Fruit fly (Drosophila melanogaster): ENCODE measurements around the gene CG15473.

CG15473 gene

DNA sequence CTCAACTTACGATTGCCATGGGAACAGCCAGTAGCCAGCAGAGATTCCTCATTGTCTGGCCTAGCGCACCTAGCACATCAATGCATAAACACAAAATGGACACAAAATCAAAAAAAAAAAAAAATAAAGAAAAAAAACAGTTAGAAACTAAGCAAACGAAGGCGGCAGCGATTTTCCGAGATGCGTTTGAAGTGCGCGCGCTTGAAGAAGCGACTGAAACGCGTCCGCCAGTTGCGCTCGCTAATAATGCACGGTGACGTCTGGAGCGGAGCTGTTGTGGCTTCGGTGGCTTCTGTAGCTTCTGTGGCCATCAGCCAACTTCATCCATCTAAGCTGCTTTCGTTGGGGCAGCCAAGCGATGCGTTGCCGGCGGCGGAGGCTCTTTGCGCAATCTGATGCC lies at the start of gene CG15473:
TSS of gene CG15473 (minus strand) at position 101 of the 400 bp plus-strand sequence.
- no peak for TF ChIP-seq CG11294 (GFP tag; IDR thresholded peaks at IDR 0.05)
- no peak for TF ChIP-seq Sox14 (GFP tag; optimal IDR thresholded peaks at IDR 0.05)
- TF ChIP-seq lz (GFP tag; optimal IDR thresholded peaks at IDR 0.05): no peak
- TF ChIP-seq spab (GFP tag; optimal IDR thresholded peaks at IDR 0.05): no peak
- TF ChIP-seq Sox102F (GFP tag; optimal IDR thresholded peaks at IDR 0.05): no peak
- TF ChIP-seq CG10669 (GFP tag; optimal IDR thresholded peaks at IDR 0.05): no peak
- no peak for TF ChIP-seq CG8119 (GFP tag; IDR thresholded peaks at IDR 0.05)
- no peak for TF ChIP-seq CG10631 (GFP tag; optimal IDR thresholded peaks at IDR 0.05)
- no peak for TF ChIP-seq Gug (GFP tag; IDR thresholded peaks at IDR 0.05)

DNA sequence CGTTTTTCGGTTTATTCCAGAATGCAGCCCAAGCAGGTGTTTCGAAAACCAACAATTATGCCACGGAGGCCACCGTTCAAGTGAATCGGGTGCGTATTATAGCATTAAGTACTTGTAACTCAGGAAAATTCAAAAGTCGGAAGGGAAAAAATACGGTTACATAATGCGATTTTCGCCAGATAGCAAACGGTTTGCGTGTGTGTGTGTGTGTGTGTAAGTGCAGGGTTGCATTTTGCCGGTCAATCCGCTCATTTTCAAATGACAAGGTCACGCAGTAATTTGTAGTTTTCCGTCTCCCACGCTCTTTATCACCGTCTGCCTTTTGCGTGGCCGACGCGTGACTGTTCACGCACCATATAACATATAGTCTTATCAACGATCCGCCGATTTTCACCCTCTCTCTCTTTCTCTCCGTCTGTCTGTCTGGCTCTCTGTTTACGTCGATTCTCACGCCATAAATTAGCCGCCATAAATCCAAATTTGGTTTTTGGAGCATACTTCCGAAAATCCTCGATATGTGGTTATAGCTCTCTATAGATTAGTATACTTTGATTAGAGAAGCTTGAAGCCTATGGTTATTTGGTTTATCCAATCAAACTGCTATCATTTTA lies 48.6 kb upstream of the CG15473 start:
- no peak for TF ChIP-seq Gug (GFP tag; IDR thresholded peaks at IDR 0.05)
- TF ChIP-seq Hr39 (GFP tag; optimal IDR thresholded peaks at IDR 0.05): peak; percentile 42
- TF ChIP-seq vri (GFP tag; optimal IDR thresholded peaks at IDR 0.05): peak; percentile 79
- TF ChIP-seq Eip78C (GFP tag): peak; percentile 61

DNA sequence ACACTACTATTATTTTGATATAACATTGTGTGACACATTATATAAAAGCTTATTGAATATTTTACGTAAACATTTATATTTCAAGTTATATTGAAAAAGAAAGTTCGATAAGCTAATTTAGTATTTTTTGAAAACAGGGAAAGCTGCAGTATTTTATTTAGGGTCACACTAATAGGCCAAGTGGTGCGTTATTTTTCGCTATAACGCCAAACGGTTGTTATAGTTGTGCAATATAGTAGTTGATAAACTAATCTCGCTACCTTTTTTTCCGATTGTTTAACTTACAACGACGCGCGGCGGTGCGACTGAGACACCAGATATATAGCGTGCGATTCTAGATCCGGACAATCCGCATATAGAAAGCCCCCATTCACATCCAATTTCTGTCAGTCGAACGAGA lies 47.8 kb upstream of the CG15473 start, which contains the start of gene Pdha:
TSS of gene Pdha (plus strand) at position 167 of the 400 bp plus-strand sequence.
- peak; percentile 24 for TF ChIP-seq vri (GFP tag; optimal IDR thresholded peaks at IDR 0.05)
- no peak for TF ChIP-seq CG16779 (tag; optimal IDR thresholded peaks at IDR 0.05)
- no peak for TF ChIP-seq CG8632 (GFP tag; optimal IDR thresholded peaks at IDR 0.05)
- TF ChIP-seq dsx (GFP tag; optimal IDR thresholded peaks at IDR 0.05; ENCODE audit: poor library complexity, severe bottlenecking): peak; percentile 13
- TF ChIP-seq salr (GFP tag; optimal IDR thresholded peaks at IDR 0.05): no peak
- no peak for TF ChIP-seq CG32006 (GFP tag; optimal IDR thresholded peaks at IDR 0.05)
- TF ChIP-seq fd59A (GFP tag; optimal IDR thresholded peaks at IDR 0.05): no peak
- no peak for TF ChIP-seq achi (GFP tag; optimal IDR thresholded peaks at IDR 0.05)
- no peak for TF ChIP-seq Ets21C (GFP tag; optimal IDR thresholded peaks at IDR 0.05)
- peak; percentile 30 for TF ChIP-seq svp (GFP tag)

DNA sequence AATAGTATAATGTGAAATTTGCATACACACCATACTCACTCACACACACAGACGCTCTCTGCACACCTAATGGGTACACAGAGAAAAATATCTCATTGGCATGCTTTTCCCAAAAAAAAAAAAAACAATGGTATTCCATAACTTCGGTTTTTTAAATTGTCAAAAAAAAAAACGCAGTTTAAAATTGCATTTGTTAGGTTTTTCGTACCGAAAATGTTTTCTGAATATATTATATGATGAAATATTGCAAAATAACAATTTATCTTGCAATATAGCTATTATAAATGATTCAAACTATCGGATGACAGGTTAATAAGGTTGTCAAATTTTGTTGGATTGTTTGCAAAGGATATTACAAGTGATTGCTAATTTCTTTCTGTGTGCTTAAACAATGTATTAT lies 45.5 kb upstream of the CG15473 start:
- peak; percentile 6 for TF ChIP-seq pdm3 (GFP tag; optimal IDR thresholded peaks at IDR 0.05)
- no peak for TF ChIP-seq CG8319 (GFP tag; optimal IDR thresholded peaks at IDR 0.05)
- TF ChIP-seq CG3919 (GFP tag; optimal IDR thresholded peaks at IDR 0.05): peak; percentile 19
- peak; percentile 3 for TF ChIP-seq OdsH (GFP tag; optimal IDR thresholded peaks at IDR 0.05)
- TF ChIP-seq CG34406 (GFP tag; optimal IDR thresholded peaks at IDR 0.05): peak; percentile 12
- TF ChIP-seq cyc (GFP tag; optimal IDR thresholded peaks at IDR 0.05): peak; percentile 20
- TF ChIP-seq CG6808 (GFP tag; optimal IDR thresholded peaks at IDR 0.05): no peak
- peak; percentile 47 for TF ChIP-seq Eip75B (GFP tag; optimal IDR thresholded peaks at IDR 0.05)
- peak; percentile 17 for TF ChIP-seq lz (GFP tag; optimal IDR thresholded peaks at IDR 0.05)
- TF ChIP-seq topi (GFP tag; optimal IDR thresholded peaks at IDR 0.05): no peak
- TF ChIP-seq dac (GFP tag; optimal IDR thresholded peaks at IDR 0.05): no peak
- TF ChIP-seq CG11762 (GFP tag; optimal IDR thresholded peaks at IDR 0.05; ENCODE audit: insufficient read depth): no peak
- peak; percentile 29 for TF ChIP-seq esn (GFP tag; optimal IDR thresholded peaks at IDR 0.05)
- TF ChIP-seq spab (GFP tag; optimal IDR thresholded peaks at IDR 0.05): no peak
- TF ChIP-seq Met (GFP tag; optimal IDR thresholded peaks at IDR 0.05): peak; percentile 24
- TF ChIP-seq Hr39 (GFP tag; optimal IDR thresholded peaks at IDR 0.05): peak; percentile 17
- TF ChIP-seq CG32006 (GFP tag; optimal IDR thresholded peaks at IDR 0.05): peak; percentile 23
- no peak for TF ChIP-seq CG31627 (GFP tag; optimal IDR thresholded peaks at IDR 0.05)
- TF ChIP-seq Hr4 (GFP tag; optimal IDR thresholded peaks at IDR 0.05): no peak
- TF ChIP-seq fkh (GFP tag; optimal IDR thresholded peaks at IDR 0.05): no peak
- peak; percentile 16 for TF ChIP-seq achi (GFP tag; optimal IDR thresholded peaks at IDR 0.05)
- peak; percentile 65 for TF ChIP-seq Eip78C (GFP tag)
- no peak for TF ChIP-seq Blimp-1 (GFP tag; optimal IDR thresholded peaks at IDR 0.05)
- TF ChIP-seq CG6792 (GFP tag; optimal IDR thresholded peaks at IDR 0.05): peak; percentile 18
- peak; percentile 30 for TF ChIP-seq Smox (GFP tag; optimal IDR thresholded peaks at IDR 0.05)
- peak; percentile 19 for TF ChIP-seq acj6 (GFP tag; optimal IDR thresholded peaks at IDR 0.05)
- TF ChIP-seq svp (GFP tag): peak; percentile 71
- no peak for TF ChIP-seq CG6854 (GFP tag; optimal IDR thresholded peaks at IDR 0.05)
- no peak for TF ChIP-seq fd85E (GFP tag; optimal IDR thresholded peaks at IDR 0.05)
- TF ChIP-seq CG9139 (GFP tag; optimal IDR thresholded peaks at IDR 0.05): no peak
- TF ChIP-seq Eip93F (GFP tag; optimal IDR thresholded peaks at IDR 0.05): no peak
